Worm (Caenorhabditis elegans): Measurements from ENCODE around the gene Y43D4A.6.

The Y43D4A.6 gene

ce11 chrIV:16831366-16831765, 44.2 kb downstream of the Y43D4A.6 start, which contains the start of gene clec-194:
TSS of gene clec-194 (plus strand) at chrIV:16831666.
- TF ChIP-seq tra-4 (tag; optimal IDR thresholded peaks at IDR 0.05) (no peak), ceh-13 (GFP tag; optimal IDR thresholded peaks at IDR 0.05) (no peak), hnd-1 (tag; optimal IDR thresholded peaks at IDR 0.05) (no peak), tbx-11 (GFP tag; IDR thresholded peaks at IDR 0.05) (no peak), hmbx-1 (tag; optimal IDR thresholded peaks at IDR 0.05) (no peak), F13C5.2 (tag; optimal IDR thresholded peaks at IDR 0.05) (no peak), pes-1 (GFP tag; IDR thresholded peaks at IDR 0.05) (no peak), tbx-37 (GFP tag; conservative IDR thresholded peaks at IDR 0.05) (no peak), sea-1 (GFP tag; conservative IDR thresholded peaks at IDR 0.05) (no peak), ets-7 (tag; optimal IDR thresholded peaks at IDR 0.05) (no peak), ceh-36 (tag; optimal IDR thresholded peaks at IDR 0.05) (no peak), B0310.2 (tag; optimal IDR thresholded peaks at IDR 0.05) (no peak)
